Worm (Caenorhabditis elegans) whole organism, young adult: ENCODE results near the gene Y44A6C.2.

ENCODE experiments used
- B0035.1 ChIP-seq: sonication (generic microtip); optimal IDR thresholded peaks from 2 replicates; lab custom pipeline; 2016; ENCODE audit warnings: missing genetic modification characterization, mild to moderate bottlenecking, missing compliant biosample characterization, missing genotype, missing genetic modification reagents
- C17E4.6 ChIP-seq: fragments of 200-800 bp; sonication (Bioruptor generic); IDR thresholded peaks from 2 replicates; pipeline ENCODE4 v1.3.6; 2022; ENCODE audit warnings: missing genetic modification reagents, missing genetic modification characterization, missing compliant biosample characterization
- D2030.7 ChIP-seq: fragments of 200-800 bp; sonication (Bioruptor generic); IDR thresholded peaks from 2 replicates; pipeline ENCODE4 v1.3.6; 2022; ENCODE audit warnings: missing genetic modification reagents, missing genetic modification characterization, missing compliant biosample characterization
- F39B2.1 ChIP-seq: fragments of 200-800 bp; sonication (Bioruptor generic); IDR thresholded peaks from 2 replicates; pipeline ENCODE4 v1.3.6; 2022; ENCODE audit warnings: missing genetic modification reagents, missing genetic modification characterization, missing compliant biosample characterization
- F57A8.1 ChIP-seq: fragments of 200-800 bp; sonication (Bioruptor generic); optimal IDR thresholded peaks from 2 replicates; lab custom pipeline; 2018; ENCODE audit warnings: mild to moderate bottlenecking, missing genetic modification characterization, moderate library complexity, missing compliant biosample characterization
- K11D2.4 ChIP-seq: fragments of 200-800 bp; sonication (Bioruptor generic); IDR thresholded peaks from 2 replicates; pipeline ENCODE4 v1.3.6; 2022; ENCODE audit warnings: missing genetic modification reagents, missing genetic modification characterization, missing compliant biosample characterization
- Y53F4B.3 ChIP-seq: fragments of 200-800 bp; sonication (Bioruptor generic); IDR thresholded peaks from 2 replicates; pipeline ENCODE4 v1.3.6; 2022; ENCODE audit warnings: missing genetic modification reagents, missing genetic modification characterization, missing compliant biosample characterization
- attf-5 ChIP-seq: fragments of 200-800 bp; sonication (Bioruptor generic); optimal IDR thresholded peaks from 2 replicates; lab custom pipeline; 2018; ENCODE audit warnings: mild to moderate bottlenecking, missing genetic modification characterization, missing compliant biosample characterization
- attf-6 ChIP-seq: fragments of 200-800 bp; sonication (Bioruptor generic); IDR thresholded peaks from 2 replicates; pipeline ENCODE4 v1.3.6; 2022; ENCODE audit warnings: missing genetic modification reagents, missing genetic modification characterization, missing compliant biosample characterization
- ccch-3 ChIP-seq: fragments of 200-800 bp; sonication (Bioruptor generic); optimal IDR thresholded peaks from 2 replicates; lab custom pipeline; 2018; ENCODE audit warnings: mild to moderate bottlenecking, missing genetic modification characterization, missing compliant biosample characterization
- cebp-1 ChIP-seq, 2 experiments: fragments of 200-800 bp in 1 of 2; sonication (Bioruptor generic) in 1 of 2; sonication (generic microtip) in 1 of 2; IDR thresholded peaks in 1 of 2; optimal IDR thresholded peaks in 1 of 2; 2 replicates each; pipeline versions ENCODE4 v1.3.6 to Lab custom; 2017 to 2022; ENCODE audit warnings: missing compliant biosample characterization in 2 of 2, missing genetic modification characterization in 2 of 2, mild to moderate bottlenecking in 1 of 2, missing genetic modification reagents in 1 of 2, moderate library complexity in 1 of 2
- chd-7 ChIP-seq: sonication (generic microtip); optimal IDR thresholded peaks from 2 replicates; lab custom pipeline; 2016; ENCODE audit warnings: mild to moderate bottlenecking, missing genetic modification characterization, moderate library complexity, missing compliant biosample characterization
- dox-1 ChIP-seq: fragments of 200-800 bp; sonication (Bioruptor generic); IDR thresholded peaks from 2 replicates; pipeline ENCODE4 v1.3.6; 2022; ENCODE audit warnings: missing genetic modification reagents, missing genetic modification characterization, missing compliant biosample characterization
- dpff-1 ChIP-seq: sonication (generic microtip); optimal IDR thresholded peaks from 2 replicates; lab custom pipeline; 2017; ENCODE audit warnings: mild to moderate bottlenecking, missing genetic modification characterization, missing compliant biosample characterization
- dpl-1 ChIP-seq: fragments of 150-350 bp; optimal IDR thresholded peaks from 2 replicates; lab custom pipeline; 2014; ENCODE audit warnings: missing biosample characterization, missing genetic modification reagents, missing genetic modification characterization
- efl-1 ChIP-seq: fragments of 150-350 bp; optimal IDR thresholded peaks from 2 replicates; lab custom pipeline; 2014; ENCODE audit warnings: missing biosample characterization, missing genetic modification reagents, missing genetic modification characterization
- egl-18 ChIP-seq: fragments of 200-800 bp; sonication (Bioruptor generic); IDR thresholded peaks from 2 replicates; pipeline ENCODE4 v1.3.6; 2022; ENCODE audit warnings: missing genetic modification reagents, missing genetic modification characterization, missing compliant biosample characterization
- egl-44 ChIP-seq: fragments of 200-800 bp; sonication (Bioruptor generic); IDR thresholded peaks from 2 replicates; pipeline ENCODE4 v1.3.6; 2022; ENCODE audit warnings: missing genetic modification reagents, missing genetic modification characterization, missing compliant biosample characterization
- ekl-4 ChIP-seq: fragments of 200-800 bp; sonication (Bioruptor generic); IDR thresholded peaks from 2 replicates; pipeline ENCODE4 v1.3.6; 2022; ENCODE audit warnings: missing genetic modification reagents, missing genetic modification characterization, missing compliant biosample characterization
- him-1 ChIP-seq: sonication (generic microtip); optimal IDR thresholded peaks from 2 replicates; lab custom pipeline; 2016; ENCODE audit warnings: missing genotype, missing genetic modification reagents, missing genetic modification characterization, missing compliant biosample characterization
- hmg-1.2 ChIP-seq: fragments of 200-800 bp; sonication (Bioruptor generic); IDR thresholded peaks from 2 replicates; pipeline ENCODE4 v1.3.6; 2022; ENCODE audit warnings: missing genetic modification reagents, missing genetic modification characterization, missing compliant biosample characterization
- hrde-1 ChIP-seq: sonication (generic microtip); optimal IDR thresholded peaks from 2 replicates; lab custom pipeline; 2016; ENCODE audit warnings: missing genetic modification characterization, mild to moderate bottlenecking, missing compliant biosample characterization, moderate library complexity, missing genotype, missing genetic modification reagents, borderline replicate concordance
- lag-1 ChIP-seq: fragments of 200-800 bp; sonication (Bioruptor generic); IDR thresholded peaks from 2 replicates; pipeline ENCODE4 v1.3.6; 2022; ENCODE audit warnings: missing genetic modification reagents, missing genetic modification characterization, missing compliant biosample characterization
- lin-35 ChIP-seq, 3 experiments: fragments of 150-350 bp in 2 of 3; sonication (generic microtip) in 1 of 3; optimal IDR thresholded peaks; 2 replicates each; lab custom pipeline; 2014 to 2018; ENCODE audit warnings: missing biosample characterization in 3 of 3, missing genetic modification characterization in 3 of 3, missing genetic modification reagents in 3 of 3
- lin-40 ChIP-seq: sonication (generic microtip); optimal IDR thresholded peaks from 2 replicates; lab custom pipeline; 2016; ENCODE audit warnings: missing genetic modification characterization, mild to moderate bottlenecking, missing compliant biosample characterization, missing genotype, missing genetic modification reagents
- lin-54 ChIP-seq: fragments of 200-800 bp; sonication (Bioruptor generic); optimal IDR thresholded peaks from 2 replicates; lab custom pipeline; 2018; ENCODE audit warnings: mild to moderate bottlenecking, missing genetic modification characterization, missing compliant biosample characterization
- lir-1 ChIP-seq: fragments of 200-800 bp; sonication (Bioruptor generic); conservative IDR thresholded peaks from 2 replicates; pipeline ENCODE4 v1.3.6; 2022; ENCODE audit warnings: missing genetic modification reagents, missing genetic modification characterization, missing compliant biosample characterization
- lsl-1 ChIP-seq: fragments of 200-800 bp; sonication (Bioruptor generic); optimal IDR thresholded peaks from 2 replicates; lab custom pipeline; 2018; ENCODE audit warnings: mild to moderate bottlenecking, missing genetic modification characterization, moderate library complexity, missing compliant biosample characterization
- madf-10 ChIP-seq: sonication (generic microtip); optimal IDR thresholded peaks from 2 replicates; lab custom pipeline; 2016; ENCODE audit warnings: mild to moderate bottlenecking, missing genetic modification characterization, missing compliant biosample characterization
- madf-6 ChIP-seq: fragments of 200-800 bp; sonication (Bioruptor generic); IDR thresholded peaks from 2 replicates; pipeline ENCODE4 v1.3.6; 2022; ENCODE audit warnings: missing genetic modification reagents, missing genetic modification characterization, missing compliant biosample characterization
- mes-4 ChIP-seq: sonication (generic microtip); optimal IDR thresholded peaks from 2 replicates; lab custom pipeline; 2016; ENCODE audit warnings: missing genotype, missing genetic modification characterization, missing compliant biosample characterization
- mxl-1 ChIP-seq: sonication (generic microtip); optimal IDR thresholded peaks from 2 replicates; lab custom pipeline; 2016; ENCODE audit warnings: missing genetic modification characterization, missing compliant biosample characterization
- nhr-27 ChIP-seq: fragments of 200-800 bp; sonication (Bioruptor generic); optimal IDR thresholded peaks from 2 replicates; lab custom pipeline; 2018; ENCODE audit warnings: mild to moderate bottlenecking, missing genetic modification characterization, moderate library complexity, missing compliant biosample characterization
- pbrm-1 ChIP-seq: fragments of 200-800 bp; sonication (Bioruptor generic); IDR thresholded peaks from 2 replicates; pipeline ENCODE4 v1.3.6; 2022; ENCODE audit warnings: missing genetic modification reagents, missing genetic modification characterization, missing compliant biosample characterization
- sdz-38 ChIP-seq: sonication (generic microtip); optimal IDR thresholded peaks from 2 replicates; lab custom pipeline; 2016; ENCODE audit warnings: missing genotype, missing genetic modification characterization, missing compliant biosample characterization
- snpc-1.1 ChIP-seq: sonication (generic microtip); optimal IDR thresholded peaks from 2 replicates; lab custom pipeline; 2017; ENCODE audit warnings: missing genetic modification characterization, mild to moderate bottlenecking, missing compliant biosample characterization, antibody characterized with exemption, moderate library complexity, missing genotype, missing genetic modification reagents; ENCODE audit not compliant: insufficient read depth
- snpc-1.3 ChIP-seq: sonication (generic microtip); optimal IDR thresholded peaks from 2 replicates; lab custom pipeline; 2017; ENCODE audit warnings: missing genetic modification characterization, mild to moderate bottlenecking, missing compliant biosample characterization, antibody characterized with exemption, moderate library complexity, missing genotype, missing genetic modification reagents; ENCODE audit not compliant: insufficient read depth
- snpc-3.4 ChIP-seq: sonication (generic microtip); optimal IDR thresholded peaks from 2 replicates; lab custom pipeline; 2017; ENCODE audit warnings: missing genetic modification characterization, mild to moderate bottlenecking, missing compliant biosample characterization, antibody characterized with exemption, moderate library complexity, missing genotype, missing genetic modification reagents
- snpc-4 ChIP-seq, 5 experiments: fragments of 150-350 bp in 1 of 5; sonication (generic microtip) in 4 of 5; optimal IDR thresholded peaks; 2 replicates each; lab custom pipeline; 2014 to 2018; ENCODE audit warnings: missing genetic modification characterization in 5 of 5, missing biosample characterization in 3 of 5, antibody characterized with exemption in 2 of 5, mild to moderate bottlenecking in 2 of 5, missing compliant biosample characterization in 2 of 5, missing genotype in 2 of 5, moderate library complexity in 2 of 5, missing genetic modification reagents in 1 of 5
- tbp1 ChIP-seq: fragments of 200-800 bp; sonication (Bioruptor generic); optimal IDR thresholded peaks from 2 replicates; lab custom pipeline; 2018; ENCODE audit warnings: mild to moderate bottlenecking, missing genetic modification characterization, missing compliant biosample characterization
- unc-62 ChIP-seq: fragments of 150-350 bp; optimal IDR thresholded peaks from 2 replicates; lab custom pipeline; 2014; ENCODE audit warnings: missing biosample characterization, missing genetic modification reagents, missing genetic modification characterization
- ztf-22 ChIP-seq: fragments of 200-800 bp; sonication (Bioruptor generic); optimal IDR thresholded peaks from 2 replicates; lab custom pipeline; 2018; ENCODE audit warnings: mild to moderate bottlenecking, missing genetic modification characterization, moderate library complexity, missing compliant biosample characterization
- ztf-3 ChIP-seq: fragments of 200-800 bp; sonication (Bioruptor generic); optimal IDR thresholded peaks from 2 replicates; lab custom pipeline; 2018; ENCODE audit warnings: mild to moderate bottlenecking, missing genetic modification characterization, missing compliant biosample characterization
- ztf-6 ChIP-seq: fragments of 200-800 bp; sonication (Bioruptor generic); IDR thresholded peaks from 2 replicates; pipeline ENCODE4 v1.3.6; 2022; ENCODE audit warnings: missing genetic modification reagents, missing genetic modification characterization, missing compliant biosample characterization

The Y44A6C.2 gene

DNA sequence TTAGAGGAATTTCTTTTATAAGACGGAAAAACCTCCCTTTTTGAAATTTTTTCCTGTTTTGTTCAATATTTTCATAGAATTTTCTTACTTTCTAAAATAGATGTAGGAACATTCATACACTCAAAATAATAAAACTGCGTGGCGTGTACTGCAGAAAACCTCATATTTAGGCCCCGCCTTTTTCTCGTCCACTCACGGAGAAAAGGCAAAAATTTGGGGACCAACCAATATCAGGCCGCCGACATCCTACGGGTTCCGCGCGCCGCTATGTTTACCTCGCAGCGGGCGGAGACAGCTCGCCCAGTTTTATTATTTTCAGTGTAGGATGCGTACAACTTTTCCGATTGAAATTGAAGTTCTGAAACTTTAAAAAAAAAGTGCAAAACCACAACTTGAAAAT lies 23.2 kb upstream of the Y44A6C.2 start:
- TF ChIP-seq snpc-1.1 (tag; lab: Kevin White, UChicago) (peak; percentile 91), snpc-1.3 (peak; percentile 24), attf-6 (0 out of 2 replicates have a peak, but pooled peaks have one; percentile 38), tbp1 (GFP tag; lab: Kevin White, UChicago) (peak; percentile 55), D2030.7 (GFP tag; lab: Robert Waterston, UW) (peak; percentile 71), hmg-1.2 (GFP tag; lab: Robert Waterston, UW) (peak; percentile 86), him-1 (tag; lab: Kevin White, UChicago) (peak; percentile 68), pbrm-1 (GFP tag; lab: Robert Waterston, UW) (peak; percentile 41), lsl-1 (GFP tag; lab: Kevin White, UChicago) (peak; percentile 27), snpc-4 (GFP tag; optimal IDR thresholded peaks at IDR 0.05; lab: Kevin White, UChicago) (peak; percentile 91), snpc-4 (tag; optimal IDR thresholded peaks at IDR 0.05; lab: Kevin White, UChicago) (peak; percentile 63 to 96 (median 92)), ekl-4 (GFP tag; lab: Robert Waterston, UW) (0 out of 2 replicates have a peak, but pooled peaks have one; percentile 10), snpc-3.4 (tag; lab: Kevin White, UChicago) (peak; percentile 64)

DNA sequence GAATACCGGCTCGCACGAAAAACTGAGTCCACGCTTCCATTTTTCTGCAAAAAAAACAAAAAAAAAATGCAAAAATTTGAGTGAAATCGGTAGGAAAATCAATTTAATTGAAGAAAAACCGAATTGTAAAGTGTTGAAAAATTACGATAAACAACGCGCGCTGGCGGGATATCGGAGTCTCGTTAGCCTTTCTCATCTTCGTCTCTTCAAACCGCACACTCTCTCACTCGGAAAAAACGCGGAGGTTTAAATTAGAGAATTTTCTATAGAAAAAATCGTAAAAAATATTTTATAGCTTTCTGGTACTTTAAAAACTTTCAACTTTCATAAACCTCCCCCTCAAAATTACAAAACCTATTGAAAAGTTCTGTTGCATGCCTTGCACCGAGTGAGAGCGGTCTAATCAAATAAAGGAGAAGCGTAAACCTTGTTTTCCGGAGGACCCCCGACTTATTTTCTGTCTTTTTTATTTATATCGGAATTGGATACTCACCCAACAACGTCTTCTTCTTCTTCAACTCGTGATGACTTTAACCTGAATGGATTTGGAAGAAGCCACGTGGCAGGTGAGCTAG lies 17.9 kb upstream of the Y44A6C.2 start, which contains the start of the genes F53F8.5 and F53F8.6:
TSS of gene F53F8.5 (minus strand) at position 52 of the 575 bp plus-strand sequence.
TSS of gene F53F8.6 (plus strand) at position 230 of the 575 bp plus-strand sequence.
- TF ChIP-seq sdz-38 (tag; lab: Kevin White, UChicago) (no peak), lir-1 (GFP tag; lab: Robert Waterston, UW) (no peak), cebp-1 (GFP tag; IDR thresholded peaks at IDR 0.05; lab: Robert Waterston, UW) (no peak), cebp-1 (tag; optimal IDR thresholded peaks at IDR 0.05; lab: Kevin White, UChicago) (peak; percentile 11), K11D2.4 (GFP tag; lab: Robert Waterston, UW) (no peak), unc-62 (GFP tag; lab: Kevin White, UChicago) (no peak), ztf-22 (no peak), madf-6 (GFP tag; lab: Robert Waterston, UW) (peak; percentile 46; the same call in 1 of the 2 replicates), attf-5 (GFP tag; lab: Kevin White, UChicago) (no peak), ccch-3 (GFP tag; lab: Kevin White, UChicago) (no peak), ekl-4 (GFP tag; lab: Robert Waterston, UW) (no peak), chd-7 (tag; lab: Kevin White, UChicago) (no peak), B0035.1 (tag; lab: Kevin White, UChicago) (no peak), hmg-1.2 (GFP tag; lab: Robert Waterston, UW) (peak; percentile 96), egl-44 (GFP tag; lab: Robert Waterston, UW) (no peak), ztf-3 (GFP tag; lab: Kevin White, UChicago) (no peak), egl-18 (GFP tag; lab: Robert Waterston, UW) (no peak), lin-40 (tag; lab: Kevin White, UChicago) (peak; percentile 2), F39B2.1 (GFP tag; lab: Robert Waterston, UW) (no peak), D2030.7 (GFP tag; lab: Robert Waterston, UW) (peak; percentile 52; the same call in 1 of the 2 replicates), lin-35 (GFP tag; optimal IDR thresholded peaks at IDR 0.05; lab: Kevin White, UChicago) (peak in 1 of 3 experiments; percentile 26), lin-54 (GFP tag; lab: Kevin White, UChicago) (peak; percentile 49), F57A8.1 (no peak), lag-1 (GFP tag; lab: Robert Waterston, UW) (no peak), mes-4 (tag; lab: Kevin White, UChicago) (no peak), ztf-6 (GFP tag; lab: Robert Waterston, UW) (no peak), dpff-1 (tag; lab: Kevin White, UChicago) (no peak), efl-1 (peak; percentile 20), Y53F4B.3 (no peak), C17E4.6 (GFP tag; lab: Robert Waterston, UW) (no peak), madf-10 (tag; lab: Kevin White, UChicago) (no peak), nhr-27 (tag; lab: Kevin White, UChicago) (no peak), hrde-1 (tag; lab: Kevin White, UChicago) (no peak), mxl-1 (no peak), dox-1 (GFP tag; lab: Robert Waterston, UW) (no peak), dpl-1 (GFP tag; lab: Kevin White, UChicago) (no peak)
